Fruit fly (Drosophila melanogaster) whole organism, embryonic: Measurements from ENCODE around the gene Theg.

Experiments
- Adf1 ChIP-seq: fragments of 200-800 bp; sonication (Bioruptor generic); IDR thresholded peaks from 2 replicates; pipeline ENCODE4 v1.3.6; 2022; ENCODE audit warnings: missing biosample characterization, missing genetic modification characterization
- Aef1 ChIP-seq: fragments of 200-800 bp; sonication (Bioruptor generic); IDR thresholded peaks from 3 replicates; pipeline ENCODE4 v1.3.6; 2022; ENCODE audit warnings: missing biosample characterization, missing genetic modification characterization
- Atf-2 ChIP-seq: fragments of 200-800 bp; sonication (Bioruptor generic); optimal IDR thresholded peaks from 2 replicates; lab custom pipeline; 2016; ENCODE audit warnings: missing biosample characterization, missing genetic modification characterization
- Bdp1 ChIP-seq: fragments of 200-800 bp; sonication (Bioruptor generic); optimal IDR thresholded peaks from 3 replicates; lab custom pipeline; 2016; ENCODE audit warnings: missing biosample characterization, missing genetic modification characterization
- CG10366 ChIP-seq: fragments of 200-800 bp; sonication (Bioruptor generic); IDR thresholded peaks from 2 replicates; pipeline ENCODE4 v1.3.6; 2022; ENCODE audit warnings: missing biosample characterization, missing genetic modification characterization
- CG11093 ChIP-seq: fragments of 200-800 bp; sonication (Bioruptor generic); IDR thresholded peaks from 3 replicates; pipeline ENCODE4 v1.3.6; 2022; ENCODE audit warnings: missing biosample characterization, missing genetic modification characterization
- CG12104 ChIP-seq: fragments of 200-800 bp; sonication (Bioruptor generic); optimal IDR thresholded peaks from 3 replicates; lab custom pipeline; 2016; ENCODE audit warnings: missing biosample characterization, missing genetic modification characterization
- CG13123 ChIP-seq: fragments of 200-800 bp; sonication (Bioruptor generic); optimal IDR thresholded peaks from 2 replicates; lab custom pipeline; 2016; ENCODE audit warnings: missing biosample characterization, missing genetic modification characterization
- CG15269 ChIP-seq: fragments of 200-800 bp; sonication (Bioruptor generic); optimal IDR thresholded peaks from 2 replicates; lab custom pipeline; 2018; ENCODE audit warnings: missing biosample characterization, mild to moderate bottlenecking, missing genetic modification characterization, moderate library complexity
- CG15696 ChIP-seq: fragments of 200-800 bp; sonication (Bioruptor generic); optimal IDR thresholded peaks from 2 replicates; lab custom pipeline; 2019; ENCODE audit warnings: missing biosample characterization, mild to moderate bottlenecking, missing genetic modification characterization, moderate library complexity
- CG1792 ChIP-seq: fragments of 200-800 bp; sonication (Bioruptor generic); optimal IDR thresholded peaks from 2 replicates; lab custom pipeline; 2016; ENCODE audit warnings: missing biosample characterization, missing genetic modification characterization
- CG2712 ChIP-seq: fragments of 200-800 bp; optimal IDR thresholded peaks from 3 replicates; lab custom pipeline; 2019; ENCODE audit warnings: missing biosample characterization, mild to moderate bottlenecking, missing genetic modification characterization, moderate library complexity
- CG33557 ChIP-seq: fragments of 200-800 bp; sonication (Bioruptor generic); optimal IDR thresholded peaks from 2 replicates; lab custom pipeline; 2019; ENCODE audit warnings: missing biosample characterization, mild to moderate bottlenecking, missing genetic modification characterization, moderate library complexity
- CG42726 ChIP-seq: fragments of 200-800 bp; sonication (Bioruptor generic); IDR thresholded peaks from 2 replicates; pipeline ENCODE4 v1.3.6; 2022; ENCODE audit warnings: missing biosample characterization, missing genetic modification characterization; ENCODE audit not compliant: partially characterized antibody
- CG4820 ChIP-seq: fragments of 200-800 bp; sonication (Bioruptor generic); optimal IDR thresholded peaks from 3 replicates; lab custom pipeline; 2016; ENCODE audit warnings: missing biosample characterization, missing genetic modification characterization
- CG5180 ChIP-seq: fragments of 200-800 bp; sonication (Bioruptor generic); optimal IDR thresholded peaks from 3 replicates; lab custom pipeline; 2017; ENCODE audit warnings: missing biosample characterization, missing genetic modification characterization, mild to moderate bottlenecking, moderate library complexity, missing genetic modification reagents
- CG7357 ChIP-seq: fragments of 200-800 bp; sonication (Bioruptor generic); IDR thresholded peaks from 3 replicates; pipeline ENCODE4 v1.3.6; 2022; ENCODE audit warnings: missing biosample characterization, missing genetic modification characterization
- CG8765 ChIP-seq: fragments of 200-800 bp; sonication (Bioruptor generic); IDR thresholded peaks from 2 replicates; pipeline ENCODE4 v1.3.6; 2022; ENCODE audit warnings: missing biosample characterization, missing genetic modification characterization
- Dbx ChIP-seq: fragments of 200-800 bp; sonication (Bioruptor generic); IDR thresholded peaks from 3 replicates; pipeline ENCODE4 v1.3.6; 2022; ENCODE audit warnings: missing biosample characterization, missing genetic modification characterization
- Dp ChIP-seq: fragments of 200-800 bp; sonication (Bioruptor generic); optimal IDR thresholded peaks from 2 replicates; lab custom pipeline; 2018; ENCODE audit warnings: missing biosample characterization, mild to moderate bottlenecking, missing genetic modification characterization, moderate library complexity
- Dref ChIP-seq: fragments of 200-800 bp; sonication (Bioruptor generic); IDR thresholded peaks from 2 replicates; pipeline ENCODE4 v1.3.6; 2022; ENCODE audit warnings: missing biosample characterization, missing genetic modification characterization
- HmgD ChIP-seq: fragments of 200-800 bp; sonication (Bioruptor generic); optimal IDR thresholded peaks from 3 replicates; lab custom pipeline; 2016; ENCODE audit warnings: missing biosample characterization, missing genetic modification characterization
- Hr51 ChIP-seq, 2 experiments: fragments of 200-800 bp; sonication (Bioruptor generic); optimal IDR thresholded peaks; 2 replicates in 1 of 2; 3 replicates in 1 of 2; lab custom pipeline; 2016 to 2018; ENCODE audit warnings: missing biosample characterization in 2 of 2, missing genetic modification characterization in 2 of 2, mild to moderate bottlenecking in 1 of 2, moderate library complexity in 1 of 2
- Hsf ChIP-seq: fragments of 200-800 bp; sonication (Bioruptor generic); optimal IDR thresholded peaks from 3 replicates; lab custom pipeline; 2016; ENCODE audit warnings: missing biosample characterization, missing genetic modification characterization
- Mes4 ChIP-seq: fragments of 200-800 bp; sonication (Bioruptor generic); optimal IDR thresholded peaks from 2 replicates; lab custom pipeline; 2016; ENCODE audit warnings: missing biosample characterization, missing genetic modification characterization
- NfI ChIP-seq: fragments of 200-800 bp; sonication (Bioruptor generic); optimal IDR thresholded peaks from 3 replicates; lab custom pipeline; 2018; ENCODE audit warnings: missing biosample characterization, mild to moderate bottlenecking, missing genetic modification characterization, moderate library complexity
- Ptx1 ChIP-seq: fragments of 200-800 bp; sonication (Bioruptor generic); IDR thresholded peaks from 2 replicates; pipeline ENCODE4 v1.3.6; 2022; ENCODE audit warnings: missing biosample characterization, missing genetic modification characterization
- Rfx ChIP-seq: fragments of 200-800 bp; sonication (Bioruptor generic); IDR thresholded peaks from 2 replicates; pipeline ENCODE4 v1.3.6; 2022; ENCODE audit warnings: missing biosample characterization, missing genetic modification characterization
- Tbp ChIP-seq: fragments of >200 bp; optimal IDR thresholded peaks from 2 replicates; lab custom pipeline; 2018; ENCODE audit warnings: missing biosample characterization, missing genetic modification characterization
- Vsx1 ChIP-seq: fragments of 200-800 bp; sonication (Bioruptor generic); optimal IDR thresholded peaks from 2 replicates; lab custom pipeline; 2017; ENCODE audit warnings: missing biosample characterization, mild to moderate bottlenecking, missing genetic modification characterization, missing genetic modification reagents
- Xbp1 ChIP-seq: fragments of 200-800 bp; sonication (Bioruptor generic); optimal IDR thresholded peaks from 3 replicates; lab custom pipeline; 2016; ENCODE audit warnings: missing biosample characterization, mild to moderate bottlenecking, missing genetic modification characterization
- ac ChIP-seq: fragments of 200-800 bp; sonication (Bioruptor generic); optimal IDR thresholded peaks from 3 replicates; lab custom pipeline; 2017; ENCODE audit warnings: missing biosample characterization, mild to moderate bottlenecking, missing genetic modification characterization
- bab2 ChIP-seq: fragments of 200-800 bp; sonication (Bioruptor generic); optimal IDR thresholded peaks from 2 replicates; lab custom pipeline; 2016; ENCODE audit warnings: missing biosample characterization, missing genetic modification characterization
- bigmax ChIP-seq: fragments of 200-800 bp; sonication (Bioruptor generic); optimal IDR thresholded peaks from 2 replicates; lab custom pipeline; 2018; ENCODE audit warnings: missing biosample characterization, mild to moderate bottlenecking, missing genetic modification characterization
- bowl ChIP-seq: fragments of 200-800 bp; sonication (Bioruptor generic); IDR thresholded peaks from 2 replicates; pipeline ENCODE4 v1.3.6; 2022; ENCODE audit warnings: missing biosample characterization, missing genetic modification characterization
- dati ChIP-seq: fragments of 200-800 bp; sonication (Bioruptor generic); IDR thresholded peaks from 2 replicates; pipeline ENCODE4 v1.3.6; 2022; ENCODE audit warnings: missing biosample characterization, missing genetic modification characterization
- ewg ChIP-seq: fragments of 200-800 bp; sonication (Bioruptor generic); optimal IDR thresholded peaks from 3 replicates; lab custom pipeline; 2017; ENCODE audit warnings: mild to moderate bottlenecking, missing biosample characterization, missing genetic modification reagents, missing genetic modification characterization
- exex ChIP-seq: fragments of 200-800 bp; sonication (Bioruptor generic); optimal IDR thresholded peaks from 4 replicates; lab custom pipeline; 2018; ENCODE audit warnings: missing biosample characterization, mild to moderate bottlenecking, missing genetic modification characterization, moderate library complexity
- fd64A ChIP-seq: fragments of 200-800 bp; sonication (Bioruptor generic); optimal IDR thresholded peaks from 3 replicates; lab custom pipeline; 2018; ENCODE audit warnings: missing biosample characterization, mild to moderate bottlenecking, missing genetic modification characterization
- insv ChIP-seq, 2 experiments: fragments of 200-800 bp; sonication (Bioruptor generic); optimal IDR thresholded peaks; 3 replicates each; lab custom pipeline; 2016 to 2018; ENCODE audit warnings: missing biosample characterization in 2 of 2, missing genetic modification characterization in 2 of 2
- kni ChIP-seq: fragments of 200-800 bp; sonication (Bioruptor generic); optimal IDR thresholded peaks from 3 replicates; lab custom pipeline; 2017; ENCODE audit warnings: mild to moderate bottlenecking, missing biosample characterization, missing genetic modification reagents, missing genetic modification characterization
- nerfin-2 ChIP-seq: fragments of 200-800 bp; sonication (Bioruptor generic); IDR thresholded peaks from 2 replicates; pipeline ENCODE4 v1.3.6; 2022; ENCODE audit warnings: missing biosample characterization, missing genetic modification characterization; ENCODE audit not compliant: partially characterized antibody
- prd ChIP-seq, 3 experiments: fragments of >200 bp in 2 of 3; fragments of 200-800 bp in 1 of 3; sonication (Bioruptor generic) in 1 of 3; optimal IDR thresholded peaks in 2 of 3; IDR thresholded peaks in 1 of 3; 2 replicates in 2 of 3; 3 replicates in 1 of 3; pipeline versions ENCODE4 v1.3.6 to Lab custom; 2017 to 2022; ENCODE audit warnings: missing biosample characterization in 1 of 3, missing genetic modification characterization in 1 of 3
- ranshi ChIP-seq: fragments of 200-800 bp; sonication (Bioruptor generic); IDR thresholded peaks from 2 replicates; pipeline ENCODE4 v1.3.6; 2022; ENCODE audit warnings: missing biosample characterization, missing genetic modification characterization
- ro ChIP-seq: fragments of 200-800 bp; sonication (Bioruptor generic); IDR thresholded peaks from 2 replicates; pipeline ENCODE4 v1.3.6; 2022; ENCODE audit warnings: missing biosample characterization, missing genetic modification characterization
- run ChIP-seq: fragments of 200-800 bp; sonication (Bioruptor generic); optimal IDR thresholded peaks from 3 replicates; lab custom pipeline; 2018; ENCODE audit warnings: missing biosample characterization, mild to moderate bottlenecking, missing genetic modification characterization
- sens ChIP-seq: fragments of 200-800 bp; sonication (Bioruptor generic); peaks from one replicate; lab custom pipeline; 2016; ENCODE audit warnings: missing biosample characterization, missing genetic modification characterization
- tin ChIP-seq: fragments of 200-800 bp; sonication (Bioruptor generic); optimal IDR thresholded peaks from 3 replicates; lab custom pipeline; 2016; ENCODE audit warnings: missing biosample characterization, missing genetic modification characterization

The Theg gene

dm6 chr3R:22026922-22027742, 12.6 kb downstream of the Theg start, which contains the start of the genes Cchl and ND-42 (continued):
- TF ChIP-seq fd64A (GFP tag; lab: Kevin White, UChicago) (no peak), CG11093 (GFP tag; lab: Robert Waterston, UW) (peak; percentile 8; the same call in 1 of the 3 replicates), prd (optimal IDR thresholded peaks at IDR 0.05; lab: Kevin White, UChicago) (no peak), prd (GFP tag; IDR thresholded peaks at IDR 0.05; lab: Robert Waterston, UW) (peak; percentile 81), kni (GFP tag; lab: Kevin White, UChicago) (peak; percentile 88), Rfx (GFP tag; lab: Robert Waterston, UW) (peak; percentile 79), Vsx1 (GFP tag; lab: Kevin White, UChicago) (no peak), Aef1 (GFP tag; lab: Robert Waterston, UW) (peak; percentile 73; the same call in 2 of the 3 replicates), CG8765 (GFP tag; lab: Robert Waterston, UW) (peak; percentile 71), Dp (GFP tag; lab: Kevin White, UChicago) (peak; percentile 29), CG5180 (GFP tag; lab: Kevin White, UChicago) (no peak), Hr51 (GFP tag; optimal IDR thresholded peaks at IDR 0.05; lab: Kevin White, UChicago) (peak; percentile 67 to 82), ranshi (GFP tag; lab: Robert Waterston, UW) (peak; percentile 72; the same call in 1 of the 2 replicates), Ptx1 (GFP tag; lab: Robert Waterston, UW) (peak; percentile 77), ewg (peak; percentile 55), CG1792 (GFP tag; lab: Kevin White, UChicago) (peak; percentile 54), sens (peak; percentile 96), ac (no peak), CG15269 (tag; lab: Kevin White, UChicago) (peak; percentile 83), Bdp1 (GFP tag; lab: Kevin White, UChicago) (peak; percentile 44), insv (GFP tag; optimal IDR thresholded peaks at IDR 0.05; lab: Kevin White, UChicago) (peak in 1 of 2 experiments; percentile 56), CG12104 (GFP tag; lab: Kevin White, UChicago) (peak; percentile 81), nerfin-2 (no peak), HmgD (GFP tag; lab: Kevin White, UChicago) (peak; percentile 22), Dbx (GFP tag; lab: Robert Waterston, UW) (peak; percentile 76), NfI (GFP tag; lab: Kevin White, UChicago) (peak; percentile 79), exex (tag; lab: Kevin White, UChicago) (peak; percentile 51), run (tag; lab: Kevin White, UChicago) (peak; percentile 33), CG42726 (GFP tag; lab: Robert Waterston, UW) (no peak), dati (GFP tag; lab: Robert Waterston, UW) (no peak), Xbp1 (GFP tag; lab: Kevin White, UChicago) (peak; percentile 85), CG7357 (GFP tag; lab: Robert Waterston, UW) (peak; percentile 28; the same call in 1 of the 3 replicates), bab2 (GFP tag; lab: Kevin White, UChicago) (peak; percentile 70), Atf-2 (GFP tag; lab: Kevin White, UChicago) (peak; percentile 26), Tbp (GFP tag; lab: Kevin White, UChicago) (no peak), bowl (0 out of 2 replicates have a peak, but pooled peaks have one; percentile 36), Dref (no peak), CG13123 (GFP tag; lab: Kevin White, UChicago) (peak; percentile 55), Hsf (peak; percentile 80), CG4820 (GFP tag; lab: Kevin White, UChicago) (peak; percentile 74), CG10366 (GFP tag; lab: Robert Waterston, UW) (peak; percentile 55), CG2712 (tag; lab: Kevin White, UChicago) (peak; percentile 85), CG15696 (tag; lab: Kevin White, UChicago) (peak; percentile 79), bigmax (no peak), tin (GFP tag; lab: Kevin White, UChicago) (peak; percentile 83), CG33557 (GFP tag; lab: Kevin White, UChicago) (peak; percentile 80), Adf1 (GFP tag; lab: Robert Waterston, UW) (0 out of 2 replicates have a peak, but pooled peaks have one; percentile 19), ro (GFP tag; lab: Robert Waterston, UW) (no peak), Mes4 (GFP tag; lab: Kevin White, UChicago) (peak; percentile 60)
